Worm (Caenorhabditis elegans): ENCODE results near the gene Y62H9A.5.

Y62H9A.5 gene

DNA sequence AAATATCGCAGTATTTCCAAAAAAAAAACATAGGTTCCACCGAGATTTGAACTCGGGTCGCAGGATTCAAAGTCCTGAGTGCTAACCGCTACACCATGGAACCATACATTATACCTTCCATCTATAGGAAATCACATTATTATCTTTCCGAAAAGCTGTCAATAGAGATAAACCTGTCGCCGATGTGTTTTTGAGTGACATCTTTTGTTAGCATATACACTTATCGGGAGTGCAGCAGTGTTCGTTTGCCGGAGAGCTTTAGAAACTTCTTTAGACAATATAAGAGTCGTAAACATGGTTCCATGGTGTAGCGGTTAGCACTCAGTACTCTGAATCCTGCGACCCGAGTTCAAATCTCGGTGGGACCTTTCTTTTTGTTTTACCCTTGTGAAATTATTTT is 10.5 kb downstream of the Y62H9A.5 start:
- no peak for TF ChIP-seq snpc-1.1 (tag; optimal IDR thresholded peaks at IDR 0.05; ENCODE audit: insufficient read depth)
- peak; percentile 28 for TF ChIP-seq him-1 (tag; optimal IDR thresholded peaks at IDR 0.05)
- TF ChIP-seq hmg-1.2 (GFP tag; IDR thresholded peaks at IDR 0.05) = peak; percentile 66
- TF ChIP-seq Y53G8AR.9 (GFP tag; conservative IDR thresholded peaks at IDR 0.05) = peak; percentile 71; the same call in 1 of the 2 replicates
- TF ChIP-seq gei-17 (GFP tag; optimal IDR thresholded peaks at IDR 0.05) = no peak
- TF ChIP-seq lin-35 (GFP tag; optimal IDR thresholded peaks at IDR 0.05) = no peak
- TF ChIP-seq hlh-26 (GFP tag; conservative IDR thresholded peaks at IDR 0.05) = no peak
- peak; percentile 88 for TF ChIP-seq rpc-1 (optimal IDR thresholded peaks at IDR 0.05)
- TF ChIP-seq rpc-1 (tag; optimal IDR thresholded peaks at IDR 0.05) = peak; percentile 92
- no peak for TF ChIP-seq ztf-22 (GFP tag; optimal IDR thresholded peaks at IDR 0.05)
- no peak for TF ChIP-seq somi-1 (GFP tag; optimal IDR thresholded peaks at IDR 0.05)
- no peak for TF ChIP-seq madf-8 (GFP tag; conservative IDR thresholded peaks at IDR 0.05)
- peak; percentile 52 for TF ChIP-seq madf-10 (tag; optimal IDR thresholded peaks at IDR 0.05)
- peak; percentile 84 for TF ChIP-seq B0261.1 (tag; optimal IDR thresholded peaks at IDR 0.05)
- TF ChIP-seq mxl-1 (tag; optimal IDR thresholded peaks at IDR 0.05) = no peak
- no peak for TF ChIP-seq lin-40 (tag; optimal IDR thresholded peaks at IDR 0.05)
- peak; percentile 64 for TF ChIP-seq ztf-18 (tag; optimal IDR thresholded peaks at IDR 0.05)
- TF ChIP-seq repo-1 (tag; optimal IDR thresholded peaks at IDR 0.05) = peak; percentile 40
- TF ChIP-seq ceh-40 (GFP tag; IDR thresholded peaks at IDR 0.05) = no peak
- TF ChIP-seq lag-1 (GFP tag; IDR thresholded peaks at IDR 0.05) = no peak
- TF ChIP-seq nhr-120 (GFP tag; IDR thresholded peaks at IDR 0.05) = 0 out of 2 replicates have a peak, but pooled peaks have one; percentile 29
- TF ChIP-seq nfyb-1 (GFP tag; IDR thresholded peaks at IDR 0.05) = peak; percentile 78
- peak; percentile 8 for TF ChIP-seq lsy-27 (tag; optimal IDR thresholded peaks at IDR 0.05; ENCODE audit: borderline replicate concordance, insufficient read depth)
- TF ChIP-seq aptf-3 (GFP tag; IDR thresholded peaks at IDR 0.05) = no peak
- TF ChIP-seq Y95B8A.8 (GFP tag; IDR thresholded peaks at IDR 0.05) = no peak
- no peak for TF ChIP-seq lsl-1 (GFP tag; optimal IDR thresholded peaks at IDR 0.05)
- TF ChIP-seq ztf-25 (GFP tag; IDR thresholded peaks at IDR 0.05) = 0 out of 2 replicates have a peak, but pooled peaks have one; percentile 48
- TF ChIP-seq atf-7 (tag; optimal IDR thresholded peaks at IDR 0.05) = peak; percentile 10
- TF ChIP-seq F57C9.4 (tag; optimal IDR thresholded peaks at IDR 0.05) = no peak
- no peak for TF ChIP-seq xnd-1 (tag; optimal IDR thresholded peaks at IDR 0.05)
- TF ChIP-seq rec-8 (tag; optimal IDR thresholded peaks at IDR 0.05) = peak in 1 of 2 experiments; percentile 5
- no peak for TF ChIP-seq dpl-1 (GFP tag; optimal IDR thresholded peaks at IDR 0.05)
- TF ChIP-seq lin-54 (GFP tag; optimal IDR thresholded peaks at IDR 0.05) = no peak
- peak; percentile 47 for TF ChIP-seq B0035.1 (tag; optimal IDR thresholded peaks at IDR 0.05)
- no peak for TF ChIP-seq fkh-3 (tag; optimal IDR thresholded peaks at IDR 0.05)
- no peak for TF ChIP-seq Y67H2A.10 (GFP tag; conservative IDR thresholded peaks at IDR 0.05)
- no peak for TF ChIP-seq cebp-1 (GFP tag; IDR thresholded peaks at IDR 0.05)
- TF ChIP-seq cebp-1 (tag; optimal IDR thresholded peaks at IDR 0.05) = no peak
- TF ChIP-seq madf-3 (GFP tag; IDR thresholded peaks at IDR 0.05) = no peak
- no peak for TF ChIP-seq egrh-3 (GFP tag; IDR thresholded peaks at IDR 0.05)
- no peak for TF ChIP-seq F22D6.2 (tag; optimal IDR thresholded peaks at IDR 0.05)
- TF ChIP-seq hmg-20 (GFP tag; IDR thresholded peaks at IDR 0.05) = no peak
- no peak for TF ChIP-seq aptf-2 (GFP tag; conservative IDR thresholded peaks at IDR 0.05)
- peak; percentile 19; the same call in 1 of the 2 replicates for TF ChIP-seq madf-6 (GFP tag; IDR thresholded peaks at IDR 0.05)
- peak; percentile 56 for TF ChIP-seq nhr-90 (tag; optimal IDR thresholded peaks at IDR 0.05)
- peak; percentile 93 for TF ChIP-seq lin-26 (GFP tag; IDR thresholded peaks at IDR 0.05)
- TF ChIP-seq die-1 (tag; optimal IDR thresholded peaks at IDR 0.05) = peak; percentile 44
- TF ChIP-seq Y53F4B.3 (GFP tag; IDR thresholded peaks at IDR 0.05) = no peak
- TF ChIP-seq dox-1 (GFP tag; IDR thresholded peaks at IDR 0.05) = peak; percentile 68

Data from whole organism, young adult.